Fruit fly (Drosophila melanogaster) whole organism, embryonic: Measurements from ENCODE around the gene Pfas.
A peak's percentile ranks its signal among the peaks of the same experiment; 100 is the strongest.

Experiments
- Abd-B ChIP-seq: fragments of 200-800 bp; sonication (Bioruptor generic); optimal IDR thresholded peaks from 2 replicates; lab custom pipeline; 2018; ENCODE audit warnings: missing biosample characterization, mild to moderate bottlenecking, missing genetic modification characterization, moderate library complexity
- Awh ChIP-seq: fragments of 200-800 bp; sonication (Bioruptor generic); IDR thresholded peaks from 2 replicates; pipeline ENCODE4, ENCODE4 v1.3.6; 2022; ENCODE audit warnings: missing biosample characterization, missing genetic modification characterization
- CG1024 ChIP-seq: fragments of 200-800 bp; sonication (Bioruptor generic); IDR thresholded peaks from 2 replicates; pipeline ENCODE4 v1.3.6; 2022; ENCODE audit warnings: missing biosample characterization, missing genetic modification characterization
- CG11085 ChIP-seq: fragments of 200-800 bp; sonication (Bioruptor generic); IDR thresholded peaks from 2 replicates; pipeline ENCODE4 v1.3.6; 2022; ENCODE audit warnings: missing biosample characterization, missing genetic modification characterization
- CG11398 ChIP-seq: fragments of 200-800 bp; sonication (Bioruptor generic); optimal IDR thresholded peaks from 2 replicates; lab custom pipeline; 2016; ENCODE audit warnings: missing biosample characterization, missing genetic modification characterization
- CG11560 ChIP-seq: fragments of 200-800 bp; sonication (Bioruptor generic); IDR thresholded peaks from 3 replicates; pipeline ENCODE4 v1.3.6; 2022; ENCODE audit warnings: missing biosample characterization, missing genetic modification characterization
- CG12071 ChIP-seq: fragments of 200-800 bp; sonication (Bioruptor generic); optimal IDR thresholded peaks from 3 replicates; lab custom pipeline; 2018; ENCODE audit warnings: missing biosample characterization, mild to moderate bottlenecking, missing genetic modification characterization
- CG12769 ChIP-seq: fragments of 200-800 bp; sonication (Bioruptor generic); optimal IDR thresholded peaks from 2 replicates; lab custom pipeline; 2019; ENCODE audit warnings: missing biosample characterization, mild to moderate bottlenecking, missing genetic modification characterization, moderate library complexity
- CG13287 ChIP-seq: fragments of 200-800 bp; sonication (Bioruptor generic); IDR thresholded peaks from 2 replicates; pipeline ENCODE4 v1.3.6; 2022; ENCODE audit warnings: missing biosample characterization, missing genetic modification characterization; ENCODE audit not compliant: partially characterized antibody
- CG14014 ChIP-seq: fragments of 200-800 bp; sonication (Bioruptor generic); IDR thresholded peaks from 2 replicates; pipeline ENCODE4 v1.3.6; 2022; ENCODE audit warnings: missing biosample characterization, missing genetic modification characterization
- CG14710 ChIP-seq: fragments of 200-800 bp; sonication (Bioruptor generic); optimal IDR thresholded peaks from 3 replicates; lab custom pipeline; 2019; ENCODE audit warnings: missing biosample characterization, mild to moderate bottlenecking, missing genetic modification characterization, moderate library complexity
- CG2120 ChIP-seq: fragments of 200-800 bp; sonication (Bioruptor generic); optimal IDR thresholded peaks from 3 replicates; lab custom pipeline; 2016; ENCODE audit warnings: missing biosample characterization, missing genetic modification characterization
- CG4617 ChIP-seq: fragments of 200-800 bp; sonication (Bioruptor generic); optimal IDR thresholded peaks from 3 replicates; lab custom pipeline; 2016; ENCODE audit warnings: missing biosample characterization, missing genetic modification characterization, borderline replicate concordance
- CG6254 ChIP-seq: fragments of 200-800 bp; sonication (Bioruptor generic); optimal IDR thresholded peaks from 3 replicates; lab custom pipeline; 2017; ENCODE audit warnings: mild to moderate bottlenecking, missing biosample characterization, missing genetic modification reagents, missing genetic modification characterization
- CG6791 ChIP-seq: fragments of 200-800 bp; sonication (Bioruptor generic); IDR thresholded peaks from 3 replicates; pipeline ENCODE4 v1.3.6; 2022; ENCODE audit warnings: missing biosample characterization, missing genetic modification characterization; ENCODE audit not compliant: partially characterized antibody
- CG8388 ChIP-seq: fragments of 200-800 bp; sonication (Bioruptor generic); optimal IDR thresholded peaks from 2 replicates; lab custom pipeline; 2019; ENCODE audit warnings: missing biosample characterization, mild to moderate bottlenecking, missing genetic modification characterization, moderate library complexity
- CG9797 ChIP-seq: fragments of 200-800 bp; sonication (Bioruptor generic); optimal IDR thresholded peaks from 3 replicates; lab custom pipeline; 2018; ENCODE audit warnings: missing biosample characterization, mild to moderate bottlenecking, missing genetic modification characterization
- CG9817 ChIP-seq: fragments of 200-800 bp; sonication (Bioruptor generic); optimal IDR thresholded peaks from 2 replicates; lab custom pipeline; 2018; ENCODE audit warnings: missing biosample characterization, mild to moderate bottlenecking, missing genetic modification characterization, moderate library complexity
- Chrac-16 ChIP-seq: fragments of 200-800 bp; sonication (Bioruptor generic); optimal IDR thresholded peaks from 3 replicates; lab custom pipeline; 2016; ENCODE audit warnings: missing biosample characterization, missing genetic modification characterization
- Dref ChIP-seq: fragments of 200-800 bp; sonication (Bioruptor generic); IDR thresholded peaks from 2 replicates; pipeline ENCODE4 v1.3.6; 2022; ENCODE audit warnings: missing biosample characterization, missing genetic modification characterization
- Drgx ChIP-seq: fragments of 200-800 bp; sonication (Bioruptor generic); IDR thresholded peaks from 2 replicates; pipeline ENCODE4 v1.3.6; 2022; ENCODE audit warnings: missing biosample characterization, missing genetic modification characterization
- Hr3 ChIP-seq: fragments of 200-800 bp; sonication (Bioruptor generic); optimal IDR thresholded peaks from 3 replicates; lab custom pipeline; 2016; ENCODE audit warnings: missing biosample characterization, missing genetic modification characterization
- Lhr ChIP-seq: fragments of 200-800 bp; sonication (Bioruptor generic); optimal IDR thresholded peaks from 3 replicates; lab custom pipeline; 2017; ENCODE audit warnings: mild to moderate bottlenecking, missing biosample characterization, missing genetic modification reagents, missing genetic modification characterization
- Lim3 ChIP-seq: fragments of 200-800 bp; sonication (Bioruptor generic); IDR thresholded peaks from 2 replicates; pipeline ENCODE4 v1.3.6; 2022; ENCODE audit warnings: missing biosample characterization, missing genetic modification characterization
- NC2α ChIP-seq: fragments of 200-800 bp; sonication (Bioruptor generic); optimal IDR thresholded peaks from 2 replicates; lab custom pipeline; 2016; ENCODE audit warnings: missing biosample characterization, missing genetic modification characterization
- Nf-YC ChIP-seq: fragments of 200-800 bp; optimal IDR thresholded peaks from 3 replicates; lab custom pipeline; 2019; ENCODE audit warnings: missing biosample characterization, mild to moderate bottlenecking, missing genetic modification characterization, moderate library complexity
- Rfx ChIP-seq: fragments of 200-800 bp; sonication (Bioruptor generic); IDR thresholded peaks from 2 replicates; pipeline ENCODE4 v1.3.6; 2022; ENCODE audit warnings: missing biosample characterization, missing genetic modification characterization
- Six4 ChIP-seq: fragments of 200-800 bp; sonication (Bioruptor generic); optimal IDR thresholded peaks from 2 replicates; lab custom pipeline; 2016; ENCODE audit warnings: missing biosample characterization, missing genetic modification characterization
- Sox102F ChIP-seq: fragments of 200-800 bp; sonication (Bioruptor generic); optimal IDR thresholded peaks from 2 replicates; lab custom pipeline; 2018; ENCODE audit warnings: missing biosample characterization, mild to moderate bottlenecking, missing genetic modification characterization, moderate library complexity
- Sry-δ ChIP-seq: fragments of 200-800 bp; sonication (Bioruptor generic); optimal IDR thresholded peaks from 2 replicates; lab custom pipeline; 2016; ENCODE audit warnings: missing biosample characterization, missing genetic modification characterization
- Tbp ChIP-seq: fragments of >200 bp; optimal IDR thresholded peaks from 2 replicates; lab custom pipeline; 2018; ENCODE audit warnings: missing biosample characterization, missing genetic modification characterization
- amos ChIP-seq: fragments of 200-800 bp; sonication (Bioruptor generic); IDR thresholded peaks from 2 replicates; pipeline ENCODE4 v1.3.6; 2022; ENCODE audit warnings: missing biosample characterization, missing genetic modification characterization; ENCODE audit not compliant: partially characterized antibody
- chn ChIP-seq: fragments of 200-800 bp; sonication (Bioruptor generic); optimal IDR thresholded peaks from 2 replicates; lab custom pipeline; 2016; ENCODE audit warnings: missing biosample characterization, missing genetic modification characterization
- croc ChIP-seq: fragments of 200-800 bp; sonication (Bioruptor generic); conservative IDR thresholded peaks from 3 replicates; pipeline ENCODE4 v1.3.6; 2022; ENCODE audit warnings: missing biosample characterization, missing genetic modification characterization
- dati ChIP-seq: fragments of 200-800 bp; sonication (Bioruptor generic); IDR thresholded peaks from 2 replicates; pipeline ENCODE4 v1.3.6; 2022; ENCODE audit warnings: missing biosample characterization, missing genetic modification characterization
- dm ChIP-seq: fragments of 200-800 bp; sonication (Bioruptor generic); optimal IDR thresholded peaks from 3 replicates; lab custom pipeline; 2016; ENCODE audit warnings: missing biosample characterization, missing genetic modification characterization
- exex ChIP-seq: fragments of 200-800 bp; sonication (Bioruptor generic); optimal IDR thresholded peaks from 4 replicates; lab custom pipeline; 2018; ENCODE audit warnings: missing biosample characterization, mild to moderate bottlenecking, missing genetic modification characterization, moderate library complexity
- gcm2 ChIP-seq: fragments of 200-800 bp; sonication (Bioruptor generic); optimal IDR thresholded peaks from 2 replicates; lab custom pipeline; 2016; ENCODE audit warnings: missing biosample characterization, missing genetic modification characterization
- lbe ChIP-seq: fragments of 200-800 bp; sonication (Bioruptor generic); optimal IDR thresholded peaks from 2 replicates; lab custom pipeline; 2016; ENCODE audit warnings: missing biosample characterization, mild to moderate bottlenecking, missing genetic modification characterization
- lmd ChIP-seq: fragments of 200-800 bp; sonication (Bioruptor generic); IDR thresholded peaks from 2 replicates; pipeline ENCODE4 v1.3.6; 2022; ENCODE audit warnings: missing biosample characterization, missing genetic modification characterization
- nerfin-1 ChIP-seq: fragments of 200-800 bp; sonication (Bioruptor generic); optimal IDR thresholded peaks from 3 replicates; lab custom pipeline; 2019; ENCODE audit warnings: missing biosample characterization, mild to moderate bottlenecking, missing genetic modification characterization, moderate library complexity
- odd ChIP-seq: fragments of 200-800 bp; sonication (Bioruptor generic); optimal IDR thresholded peaks from 2 replicates; lab custom pipeline; 2017; ENCODE audit warnings: missing biosample characterization, mild to moderate bottlenecking, missing genetic modification characterization
- pb ChIP-seq: fragments of 200-800 bp; sonication (Bioruptor generic); optimal IDR thresholded peaks from 3 replicates; lab custom pipeline; 2016; ENCODE audit warnings: missing biosample characterization, missing genetic modification characterization
- pros ChIP-seq: fragments of 200-800 bp; sonication (Bioruptor generic); optimal IDR thresholded peaks from 3 replicates; lab custom pipeline; 2019; ENCODE audit warnings: missing biosample characterization, mild to moderate bottlenecking, missing genetic modification characterization, moderate library complexity
- pzg ChIP-seq: fragments of 200-800 bp; sonication (Bioruptor generic); optimal IDR thresholded peaks from 3 replicates; lab custom pipeline; 2018; ENCODE audit warnings: missing biosample characterization, mild to moderate bottlenecking, missing genetic modification characterization, moderate library complexity
- ranshi ChIP-seq: fragments of 200-800 bp; sonication (Bioruptor generic); IDR thresholded peaks from 2 replicates; pipeline ENCODE4 v1.3.6; 2022; ENCODE audit warnings: missing biosample characterization, missing genetic modification characterization
- sim ChIP-seq: fragments of 200-800 bp; sonication (Bioruptor generic); IDR thresholded peaks from 2 replicates; pipeline ENCODE4 v1.3.6; 2022; ENCODE audit warnings: missing biosample characterization, missing genetic modification characterization
- toy ChIP-seq: fragments of 200-800 bp; sonication (Bioruptor generic); IDR thresholded peaks from 2 replicates; pipeline ENCODE4 v1.3.6; 2022; ENCODE audit warnings: missing biosample characterization, missing genetic modification characterization
- trem ChIP-seq: fragments of 200-800 bp; optimal IDR thresholded peaks from 3 replicates; lab custom pipeline; 2019; ENCODE audit warnings: missing biosample characterization, mild to moderate bottlenecking, missing genetic modification characterization, moderate library complexity
- trh ChIP-seq: fragments of 200-800 bp; sonication (Bioruptor generic); optimal IDR thresholded peaks from 2 replicates; lab custom pipeline; 2016; ENCODE audit warnings: missing biosample characterization, missing genetic modification characterization
- vfl ChIP-seq: fragments of 200-800 bp; sonication (Bioruptor generic); optimal IDR thresholded peaks from 2 replicates; lab custom pipeline; 2016; ENCODE audit warnings: missing biosample characterization, missing genetic modification characterization
- vnd ChIP-seq: fragments of 200-800 bp; sonication (Bioruptor generic); IDR thresholded peaks from 3 replicates; pipeline ENCODE4 v1.3.6; 2022; ENCODE audit warnings: missing biosample characterization, missing genetic modification characterization; ENCODE audit not compliant: partially characterized antibody

Gene Pfas

DNA sequence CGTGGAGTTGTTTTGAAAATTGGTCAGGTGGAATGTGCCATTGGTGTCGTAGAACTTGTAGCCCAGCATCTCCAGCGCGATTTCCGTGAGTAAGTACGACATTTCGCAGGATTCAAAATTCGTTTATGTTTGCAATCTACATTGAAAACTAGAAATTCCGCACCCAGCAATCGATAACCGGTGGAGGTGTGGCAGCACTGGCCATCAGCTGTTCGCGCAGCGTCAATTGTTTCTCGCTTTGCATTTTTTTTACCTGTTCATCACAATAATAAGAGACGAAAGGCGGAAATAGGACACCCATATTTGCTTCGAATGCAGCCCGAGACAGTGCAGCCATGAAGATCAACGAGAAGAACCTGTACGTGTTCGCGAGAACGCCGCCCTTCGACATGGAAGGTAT lies 2.7 kb upstream of the Pfas start, which contains the start of the genes CG34179 and slmo (continued):
- TF ChIP-seq Lhr (no peak), CG9817 (tag; lab: Kevin White, UChicago) (no peak), CG14710 (tag; lab: Kevin White, UChicago) (peak; percentile 99), Abd-B (GFP tag; lab: Kevin White, UChicago) (no peak), CG11560 (tag; lab: Robert Waterston, UW) (no peak), lbe (no peak), sim (GFP tag; lab: Robert Waterston, UW) (no peak), Drgx (GFP tag; lab: Robert Waterston, UW) (no peak), CG12071 (GFP tag; lab: Kevin White, UChicago) (no peak), pb (GFP tag; lab: Kevin White, UChicago) (no peak), nerfin-1 (peak; percentile 28), CG12769 (tag; lab: Kevin White, UChicago) (no peak), CG13287 (GFP tag; lab: Robert Waterston, UW) (peak; percentile 50), Dref (peak; percentile 66), lmd (GFP tag; lab: Robert Waterston, UW) (no peak), pros (GFP tag; lab: Kevin White, UChicago) (no peak), CG2120 (GFP tag; lab: Kevin White, UChicago) (no peak), Nf-YC (no peak), amos (GFP tag; lab: Robert Waterston, UW) (0 out of 2 replicates have a peak, but pooled peaks have one; percentile 12), pzg (peak; percentile 42), toy (GFP tag; lab: Robert Waterston, UW) (no peak), Hr3 (GFP tag; lab: Kevin White, UChicago) (no peak), dm (no peak), gcm2 (no peak), CG11398 (no peak), Sry-δ (GFP tag; lab: Kevin White, UChicago) (peak; percentile 33), CG6791 (GFP tag; lab: Robert Waterston, UW) (no peak), CG9797 (GFP tag; lab: Kevin White, UChicago) (no peak), Tbp (GFP tag; lab: Kevin White, UChicago) (no peak), croc (no peak), CG8388 (GFP tag; lab: Kevin White, UChicago) (no peak), Chrac-16 (GFP tag; lab: Kevin White, UChicago) (no peak), odd (GFP tag; lab: Kevin White, UChicago) (no peak), vnd (no peak), Six4 (no peak), exex (tag; lab: Kevin White, UChicago) (no peak), CG14014 (GFP tag; lab: Robert Waterston, UW) (no peak), CG4617 (GFP tag; lab: Kevin White, UChicago) (peak; percentile 32), trem (tag; lab: Kevin White, UChicago) (peak; percentile 35), CG1024 (GFP tag; lab: Robert Waterston, UW) (no peak), CG6254 (peak; percentile 76), Awh (GFP tag; lab: Robert Waterston, UW) (no peak), ranshi (no peak), Rfx (GFP tag; lab: Robert Waterston, UW) (no peak), chn (GFP tag; lab: Kevin White, UChicago) (no peak), trh (GFP tag; lab: Kevin White, UChicago) (no peak), CG11085 (GFP tag; lab: Robert Waterston, UW) (no peak), NC2α (no peak), vfl (GFP tag; lab: Kevin White, UChicago) (no peak), Lim3 (GFP tag; lab: Robert Waterston, UW) (no peak), Sox102F (GFP tag; lab: Kevin White, UChicago) (no peak), dati (GFP tag; lab: Robert Waterston, UW) (no peak)
